Fruit fly (Drosophila melanogaster): ENCODE measurements around the gene Septin2.

Septin2 gene

dm6 chr3R:20558106-20558489 is 30.1 kb downstream of the Septin2 start (continued):
- TF ChIP-seq sim (GFP tag; IDR thresholded peaks at IDR 0.05) (no peak), btn (GFP tag; optimal IDR thresholded peaks at IDR 0.05) (no peak), Dbx (GFP tag; IDR thresholded peaks at IDR 0.05) (0 out of 3 replicates have a peak, but pooled peaks have one; percentile 27), CG9437 (GFP tag; optimal IDR thresholded peaks at IDR 0.05) (peak; percentile 13), gt (GFP tag; IDR thresholded peaks at IDR 0.05) (no peak), CG2875 (GFP tag; optimal IDR thresholded peaks at IDR 0.05) (peak; percentile 1), Deaf1 (tag; optimal IDR thresholded peaks at IDR 0.05) (no peak), CG10959 (GFP tag; IDR thresholded peaks at IDR 0.05) (no peak), CkIIα-i1 (GFP tag; IDR thresholded peaks at IDR 0.05) (no peak), CG11398 (GFP tag; optimal IDR thresholded peaks at IDR 0.05) (no peak), Ssrp (tag; optimal IDR thresholded peaks at IDR 0.05) (peak; percentile 4), CG12104 (GFP tag; optimal IDR thresholded peaks at IDR 0.05) (no peak), Sry-δ (GFP tag; optimal IDR thresholded peaks at IDR 0.05) (peak; percentile 71), Eip74EF (GFP tag; optimal IDR thresholded peaks at IDR 0.05) (no peak), TFAM (GFP tag; optimal IDR thresholded peaks at IDR 0.05) (no peak), CG13123 (GFP tag; optimal IDR thresholded peaks at IDR 0.05) (no peak), MTF-1 (GFP tag; optimal IDR thresholded peaks at IDR 0.05; ENCODE audit: borderline replicate concordance) (peak; percentile 28), CG5953 (GFP tag; IDR thresholded peaks at IDR 0.05) (0 out of 2 replicates have a peak, but pooled peaks have one; percentile 22), Adf1 (GFP tag; IDR thresholded peaks at IDR 0.05) (no peak), Stat92E (GFP tag; optimal IDR thresholded peaks at IDR 0.05) (no peak), CG7963 (GFP tag; IDR thresholded peaks at IDR 0.05; ENCODE audit: partially characterized antibody) (0 out of 3 replicates have a peak, but pooled peaks have one; percentile 5), p53 (GFP tag; optimal IDR thresholded peaks at IDR 0.05) (peak; percentile 42), tna (GFP tag; IDR thresholded peaks at IDR 0.05; ENCODE audit: partially characterized antibody) (0 out of 2 replicates have a peak, but pooled peaks have one; percentile 9), CG17829 (tag; optimal IDR thresholded peaks at IDR 0.05) (no peak), CG3995 (GFP tag; optimal IDR thresholded peaks at IDR 0.05) (no peak), CG8944 (GFP tag; optimal IDR thresholded peaks at IDR 0.05) (no peak), vvl (GFP tag; IDR thresholded peaks at IDR 0.05) (peak; percentile 35; the same call in 1 of the 2 replicates), CG33213 (GFP tag; optimal IDR thresholded peaks at IDR 0.05) (peak; percentile 18), CG1233 (GFP tag; optimal IDR thresholded peaks at IDR 0.05) (no peak), croc (GFP tag; conservative IDR thresholded peaks at IDR 0.05) (no peak), CG3847 (GFP tag; IDR thresholded peaks at IDR 0.05) (peak; percentile 68), NC2β (GFP tag; optimal IDR thresholded peaks at IDR 0.05) (no peak), CG10462 (GFP tag; optimal IDR thresholded peaks at IDR 0.05) (no peak), sens (GFP tag) (peak; percentile 50), CG4707 (GFP tag; optimal IDR thresholded peaks at IDR 0.05) (no peak), esg (GFP tag; conservative IDR thresholded peaks at IDR 0.05) (no peak), crp (GFP tag; optimal IDR thresholded peaks at IDR 0.05) (no peak), unc-4 (GFP tag; IDR thresholded peaks at IDR 0.05; ENCODE audit: partially characterized antibody) (peak; percentile 61), CrebB (tag; optimal IDR thresholded peaks at IDR 0.05) (no peak), CG14441 (GFP tag; IDR thresholded peaks at IDR 0.05) (peak; percentile 24; the same call in 1 of the 2 replicates), CG11085 (GFP tag; IDR thresholded peaks at IDR 0.05) (0 out of 2 replicates have a peak, but pooled peaks have one; percentile 8), gem (tag; optimal IDR thresholded peaks at IDR 0.05) (no peak), stwl (tag; optimal IDR thresholded peaks at IDR 0.05) (peak; percentile 20), CG11695 (GFP tag; IDR thresholded peaks at IDR 0.05) (no peak), CG10274 (GFP tag; optimal IDR thresholded peaks at IDR 0.05) (no peak), bsh (GFP tag; optimal IDR thresholded peaks at IDR 0.05) (no peak), knrl (GFP tag; IDR thresholded peaks at IDR 0.05; ENCODE audit: partially characterized antibody) (peak; percentile 33; the same call in 1 of the 3 replicates), bbx (GFP tag; IDR thresholded peaks at IDR 0.05; ENCODE audit: partially characterized antibody) (peak; percentile 56), Ravus (GFP tag; IDR thresholded peaks at IDR 0.05) (no peak), CG34422 (GFP tag; IDR thresholded peaks at IDR 0.05) (peak; percentile 18; the same call in 1 of the 3 replicates)
